Fruit fly (Drosophila melanogaster): Measurements from ENCODE around the gene Atg8a.

The Atg8a gene

dm6 chrX:10726105-10726694 lies 41.9 kb downstream of the Atg8a start:
- TF ChIP-seq gsb-n (tag; optimal IDR thresholded peaks at IDR 0.05) (peak; percentile 6), row (GFP tag; IDR thresholded peaks at IDR 0.05) (no peak), gcm (GFP tag; optimal IDR thresholded peaks at IDR 0.05) (no peak), chif (GFP tag; optimal IDR thresholded peaks at IDR 0.05) (no peak), sens (GFP tag) (peak; percentile 45), chinmo (GFP tag; IDR thresholded peaks at IDR 0.05; ENCODE audit: partially characterized antibody) (0 out of 4 replicates have a peak, but pooled peaks have one; percentile 23), CG11093 (GFP tag; IDR thresholded peaks at IDR 0.05) (no peak), CG4360 (GFP tag; IDR thresholded peaks at IDR 0.05) (no peak), pita (GFP tag; optimal IDR thresholded peaks at IDR 0.05) (no peak), Ada2b (GFP tag; IDR thresholded peaks at IDR 0.05) (no peak), sd (tag; optimal IDR thresholded peaks at IDR 0.05) (peak; percentile 74), bbx (GFP tag; IDR thresholded peaks at IDR 0.05; ENCODE audit: partially characterized antibody) (no peak), CG15514 (GFP tag; optimal IDR thresholded peaks at IDR 0.05) (no peak), nerfin-2 (GFP tag; IDR thresholded peaks at IDR 0.05; ENCODE audit: partially characterized antibody) (no peak), Lhr (GFP tag; optimal IDR thresholded peaks at IDR 0.05) (no peak), CG12219 (GFP tag; optimal IDR thresholded peaks at IDR 0.05) (no peak), CG11456 (GFP tag; IDR thresholded peaks at IDR 0.05) (no peak), vvl (GFP tag; IDR thresholded peaks at IDR 0.05) (peak; percentile 81; the same call in 1 of the 2 replicates), CG15696 (tag; optimal IDR thresholded peaks at IDR 0.05) (no peak), CG3281 (GFP tag; optimal IDR thresholded peaks at IDR 0.05) (no peak), CG32532 (GFP tag; IDR thresholded peaks at IDR 0.05) (no peak), abd-A (tag; optimal IDR thresholded peaks at IDR 0.05) (peak; percentile 56), grau (tag; optimal IDR thresholded peaks at IDR 0.05) (peak; percentile 60), Dad (GFP tag; optimal IDR thresholded peaks at IDR 0.05) (no peak), CG14860 (GFP tag; IDR thresholded peaks at IDR 0.05; ENCODE audit: partially characterized antibody) (no peak), CG6813 (GFP tag; optimal IDR thresholded peaks at IDR 0.05) (no peak), pb (GFP tag; optimal IDR thresholded peaks at IDR 0.05) (no peak), sima (GFP tag; optimal IDR thresholded peaks at IDR 0.05) (no peak), sna (GFP tag; IDR thresholded peaks at IDR 0.05; ENCODE audit: partially characterized antibody) (no peak), usp (GFP tag; optimal IDR thresholded peaks at IDR 0.05) (no peak), CG14667 (GFP tag; IDR thresholded peaks at IDR 0.05) (no peak), CG9932 (GFP tag; IDR thresholded peaks at IDR 0.05) (no peak), scrt (GFP tag; optimal IDR thresholded peaks at IDR 0.05) (no peak), hth (optimal IDR thresholded peaks at IDR 0.05) (no peak), tap (tag; optimal IDR thresholded peaks at IDR 0.05) (no peak), CG7556 (GFP tag; optimal IDR thresholded peaks at IDR 0.05) (no peak), CG10654 (GFP tag; optimal IDR thresholded peaks at IDR 0.05) (no peak), CG9215 (GFP tag; IDR thresholded peaks at IDR 0.05) (no peak), shn (GFP tag; optimal IDR thresholded peaks at IDR 0.05) (no peak), Dll (GFP tag; IDR thresholded peaks at IDR 0.05; ENCODE audit: partially characterized antibody) (no peak), maf-S (GFP tag; optimal IDR thresholded peaks at IDR 0.05) (no peak), CG43689 (GFP tag; IDR thresholded peaks at IDR 0.05) (no peak), kah (GFP tag; optimal IDR thresholded peaks at IDR 0.05) (no peak), CG14965 (GFP tag; optimal IDR thresholded peaks at IDR 0.05; ENCODE audit: borderline replicate concordance) (no peak), CG10543 (GFP tag; optimal IDR thresholded peaks at IDR 0.05) (no peak), CG10565 (GFP tag; optimal IDR thresholded peaks at IDR 0.05) (no peak)
